Comparison of ENCODE assay signal across 2 worm cellular contexts in genomic region chrV:2778458-2778857, ce11.
TF ChIP-seq lines count a peak whose summit lies in the region.

No protein-coding gene starts in this region.

TF ChIP-seq in whole organism, L4 larva, 104 proteins besides CTCF, POLR2A, EP300 and RAD21:
- TF ChIP-seq set-16 (GFP tag; IDR thresholded peaks at IDR 0.05; lab: Robert Waterston, UW), result peak; percentile 80

TF ChIP-seq in whole organism, young adult, 124 proteins besides CTCF, POLR2A, EP300 and RAD21:
- TF ChIP-seq egrh-3 (GFP tag; IDR thresholded peaks at IDR 0.05; lab: Robert Waterston, UW), result peak; percentile 84
